Fruit fly (Drosophila melanogaster): ENCODE measurements around the gene PolG1.

Gene PolG1

dm6 chr2L:13835002-13835910 is 7.7 kb upstream of the PolG1 start, which contains the start of the genes mRpS23 and CenG1A (continued):
- TF ChIP-seq dan (GFP tag; IDR thresholded peaks at IDR 0.05): peak; percentile 99
- peak; percentile 99 for TF ChIP-seq Camta (GFP tag; optimal IDR thresholded peaks at IDR 0.05)
- TF ChIP-seq CG18476 (GFP tag; optimal IDR thresholded peaks at IDR 0.05): peak; percentile 99
- TF ChIP-seq E2f2 (GFP tag; IDR thresholded peaks at IDR 0.05): peak; percentile 95
- TF ChIP-seq CG15696 (tag; optimal IDR thresholded peaks at IDR 0.05): peak; percentile 99
- peak; percentile 100 for TF ChIP-seq CG33213 (GFP tag; optimal IDR thresholded peaks at IDR 0.05)
- TF ChIP-seq CG30020 (tag; optimal IDR thresholded peaks at IDR 0.05): peak; percentile 92
- TF ChIP-seq dm (GFP tag; optimal IDR thresholded peaks at IDR 0.05): peak; percentile 99
- TF ChIP-seq B-H1 (GFP tag; IDR thresholded peaks at IDR 0.05): peak; percentile 100
- peak; percentile 93 for TF ChIP-seq crol (GFP tag; IDR thresholded peaks at IDR 0.05)
- peak; percentile 100 for TF ChIP-seq cas (GFP tag; IDR thresholded peaks at IDR 0.05)
- peak; percentile 92 for TF ChIP-seq BEAF-32 (GFP tag; optimal IDR thresholded peaks at IDR 0.05)
- peak; percentile 100 for TF ChIP-seq fd96Cb (tag; optimal IDR thresholded peaks at IDR 0.05)
- TF ChIP-seq wek (GFP tag; optimal IDR thresholded peaks at IDR 0.05): peak; percentile 99
- peak; percentile 99 for TF ChIP-seq CG1603 (tag; optimal IDR thresholded peaks at IDR 0.05)
- peak; percentile 100 for TF ChIP-seq CG6813 (GFP tag; optimal IDR thresholded peaks at IDR 0.05)
- no peak for TF ChIP-seq lov (optimal IDR thresholded peaks at IDR 0.05)
- TF ChIP-seq lov (GFP tag; IDR thresholded peaks at IDR 0.05): peak; percentile 100
- TF ChIP-seq wdn (GFP tag; IDR thresholded peaks at IDR 0.05): peak; percentile 100
- peak; percentile 100 for TF ChIP-seq Aef1 (GFP tag; IDR thresholded peaks at IDR 0.05)
- TF ChIP-seq CG12236 (GFP tag; optimal IDR thresholded peaks at IDR 0.05): peak; percentile 99
- peak; percentile 99 for TF ChIP-seq phol (tag; optimal IDR thresholded peaks at IDR 0.05)
- peak; percentile 100 for TF ChIP-seq bab2 (GFP tag; optimal IDR thresholded peaks at IDR 0.05)
- TF ChIP-seq Fer2 (tag; optimal IDR thresholded peaks at IDR 0.05): peak; percentile 99
- peak; percentile 100 for TF ChIP-seq peb (GFP tag; IDR thresholded peaks at IDR 0.05)
- peak; percentile 99 for TF ChIP-seq CG18764 (GFP tag; optimal IDR thresholded peaks at IDR 0.05)
- TF ChIP-seq Scr (GFP tag; IDR thresholded peaks at IDR 0.05; ENCODE audit: partially characterized antibody): peak; percentile 89
- TF ChIP-seq ash1 (GFP tag; optimal IDR thresholded peaks at IDR 0.05): peak; percentile 99
- peak; percentile 99 for TF ChIP-seq CG1647 (GFP tag; optimal IDR thresholded peaks at IDR 0.05)
- peak; percentile 99 for TF ChIP-seq tup (GFP tag; optimal IDR thresholded peaks at IDR 0.05)
- peak; percentile 100 for TF ChIP-seq BtbVII (GFP tag; optimal IDR thresholded peaks at IDR 0.05)
- TF ChIP-seq dati (GFP tag; IDR thresholded peaks at IDR 0.05): peak; percentile 100
- peak; percentile 99 for TF ChIP-seq CG7357 (GFP tag; IDR thresholded peaks at IDR 0.05)
- peak; percentile 98 for TF ChIP-seq CG6254 (GFP tag; optimal IDR thresholded peaks at IDR 0.05)
- peak; percentile 100 for TF ChIP-seq CG14050 (GFP tag; IDR thresholded peaks at IDR 0.05)
- peak; percentile 100 for TF ChIP-seq CG8388 (GFP tag; optimal IDR thresholded peaks at IDR 0.05)
- TF ChIP-seq CG34422 (GFP tag; IDR thresholded peaks at IDR 0.05): peak; percentile 100
- TF ChIP-seq Hmx (GFP tag; optimal IDR thresholded peaks at IDR 0.05): peak; percentile 99
- peak; percentile 100 for TF ChIP-seq CG14014 (GFP tag; IDR thresholded peaks at IDR 0.05)
- peak; percentile 99 for TF ChIP-seq CG7271 (tag; optimal IDR thresholded peaks at IDR 0.05)
- TF ChIP-seq Fer1 (GFP tag; optimal IDR thresholded peaks at IDR 0.05): peak; percentile 100
- TF ChIP-seq Atf6 (GFP tag; IDR thresholded peaks at IDR 0.05): peak; percentile 100
- TF ChIP-seq CG16779 (GFP tag; IDR thresholded peaks at IDR 0.05): peak; percentile 100
- peak; percentile 100 for TF ChIP-seq E2f1 (GFP tag; IDR thresholded peaks at IDR 0.05)
- TF ChIP-seq CG10366 (GFP tag; IDR thresholded peaks at IDR 0.05): peak; percentile 100
- TF ChIP-seq Gug (GFP tag; IDR thresholded peaks at IDR 0.05): peak; percentile 100
- peak; percentile 100 for TF ChIP-seq bowl (GFP tag; IDR thresholded peaks at IDR 0.05)
- TF ChIP-seq tx (GFP tag; optimal IDR thresholded peaks at IDR 0.05): peak; percentile 99
- TF ChIP-seq CHES-1-like (GFP tag; optimal IDR thresholded peaks at IDR 0.05): peak; percentile 100
- peak; percentile 99 for TF ChIP-seq CG1792 (GFP tag; optimal IDR thresholded peaks at IDR 0.05)

All from whole organism, embryonic.